Worm (Caenorhabditis elegans) whole organism, mixed stage, embryonic: Measurements from ENCODE around the gene mltn-1.

Experiments
- blmp-1 ChIP-seq: fragments of 150-350 bp; optimal IDR thresholded peaks from 2 replicates; lab custom pipeline; 2014; ENCODE audit warnings: missing biosample characterization, missing genetic modification characterization
- elt-1 ChIP-seq: sonication (generic microtip); optimal IDR thresholded peaks from 2 replicates; lab custom pipeline; 2017; ENCODE audit warnings: missing genetic modification characterization, mild to moderate bottlenecking, missing compliant biosample characterization, antibody characterized with exemption, moderate library complexity, borderline replicate concordance; ENCODE audit not compliant: insufficient read depth
- lin-13 ChIP-seq: fragments of 150-350 bp; optimal IDR thresholded peaks from 2 replicates; lab custom pipeline; 2014; ENCODE audit warnings: missing biosample characterization, missing genetic modification characterization
- mep-1 ChIP-seq: fragments of 150-350 bp; optimal IDR thresholded peaks from 2 replicates; lab custom pipeline; 2017; ENCODE audit warnings: missing biosample characterization, missing genetic modification reagents, missing genetic modification characterization, inconsistent platforms
- nhr-28 ChIP-seq: fragments of 150-350 bp; optimal IDR thresholded peaks from 2 replicates; lab custom pipeline; 2014; ENCODE audit warnings: missing biosample characterization, missing genetic modification characterization
- tbx-8 ChIP-seq: fragments of 200-800 bp; sonication (Bioruptor generic); optimal IDR thresholded peaks from 2 replicates; lab custom pipeline; 2018; ENCODE audit warnings: mild to moderate bottlenecking, missing genetic modification characterization, moderate library complexity, missing compliant biosample characterization
- unc-62 ChIP-seq: fragments of 150-350 bp; optimal IDR thresholded peaks from 2 replicates; lab custom pipeline; 2014; ENCODE audit warnings: missing biosample characterization, missing genetic modification reagents, missing genetic modification characterization
- ztf-11 ChIP-seq: fragments of 150-350 bp; optimal IDR thresholded peaks from 2 replicates; lab custom pipeline; 2014; ENCODE audit warnings: missing biosample characterization, missing genetic modification characterization

ce11 chrII:13190412-13190811, 45.4 kb upstream of the mltn-1 start:
- no peak for TF ChIP-seq lin-13
- no peak for TF ChIP-seq unc-62 (GFP tag; lab: Kevin White, UChicago)
- no peak for TF ChIP-seq tbx-8 (GFP tag; lab: Kevin White, UChicago)
- TF ChIP-seq ztf-11 (tag; lab: Kevin White, UChicago), result no peak
- no peak for TF ChIP-seq mep-1 (tag; lab: Kevin White, UChicago)
- no peak for TF ChIP-seq nhr-28 (tag; lab: Kevin White, UChicago)
- TF ChIP-seq blmp-1, result no peak
- TF ChIP-seq elt-1, result no peak
